Fruit fly (Drosophila melanogaster): ENCODE measurements around the gene meru.
A peak's percentile ranks its signal among the peaks of the same experiment; 100 is the strongest.

meru gene

dm6 chr3L:15847655-15848054, 3.8 kb upstream of the meru start (continued):
- TF ChIP-seq CG14710 (tag; optimal IDR thresholded peaks at IDR 0.05) (peak; percentile 42), fd102C (GFP tag; optimal IDR thresholded peaks at IDR 0.05) (peak; percentile 5), CG30431 (GFP tag; optimal IDR thresholded peaks at IDR 0.05) (peak; percentile 26), trem (tag; optimal IDR thresholded peaks at IDR 0.05) (peak; percentile 2), fd96Cb (tag; optimal IDR thresholded peaks at IDR 0.05) (peak; percentile 7), Optix (GFP tag; IDR thresholded peaks at IDR 0.05) (no peak), tio (GFP tag; optimal IDR thresholded peaks at IDR 0.05) (peak; percentile 39)

DNA sequence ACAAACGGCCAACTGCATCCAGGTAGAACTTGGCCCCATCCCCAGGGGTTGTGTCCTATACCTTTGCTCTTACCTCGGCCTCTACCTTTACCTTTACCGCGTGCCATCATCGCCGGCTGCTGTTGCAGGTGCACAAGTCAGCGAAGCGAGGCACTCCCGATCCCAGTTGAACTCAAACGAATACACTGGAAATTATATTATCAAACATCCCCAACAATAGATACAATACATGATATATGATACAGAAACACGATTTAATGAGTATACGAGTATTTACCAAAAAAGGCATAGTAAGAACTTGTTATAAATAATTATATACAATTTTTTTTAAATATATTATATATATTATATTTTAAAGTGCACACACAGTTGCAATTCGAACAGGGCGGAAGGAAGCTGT, 3.4 kb upstream of the meru start:
- TF ChIP-seq sim (GFP tag; IDR thresholded peaks at IDR 0.05), result no peak
- peak; percentile 25; the same call in 1 of the 2 replicates for TF ChIP-seq CG31441 (GFP tag; IDR thresholded peaks at IDR 0.05)
- TF ChIP-seq mirr (GFP tag; optimal IDR thresholded peaks at IDR 0.05), result no peak
- peak; percentile 89 for TF ChIP-seq ac (GFP tag; optimal IDR thresholded peaks at IDR 0.05)
- no peak for TF ChIP-seq luna (GFP tag; optimal IDR thresholded peaks at IDR 0.05)
- TF ChIP-seq CG1647 (GFP tag; optimal IDR thresholded peaks at IDR 0.05), result no peak
- TF ChIP-seq CG10267 (tag; optimal IDR thresholded peaks at IDR 0.05), result peak; percentile 42
- TF ChIP-seq Med (GFP tag), result no peak
- no peak for TF ChIP-seq HLH54F (GFP tag; optimal IDR thresholded peaks at IDR 0.05)
- no peak for TF ChIP-seq CG4730 (GFP tag; IDR thresholded peaks at IDR 0.05)
- peak; percentile 71 for TF ChIP-seq HLHmδ (GFP tag; optimal IDR thresholded peaks at IDR 0.05)
- no peak for TF ChIP-seq CG1233 (GFP tag; optimal IDR thresholded peaks at IDR 0.05)
- no peak for TF ChIP-seq NC2α (GFP tag; optimal IDR thresholded peaks at IDR 0.05)
- TF ChIP-seq CG5953 (GFP tag; IDR thresholded peaks at IDR 0.05), result no peak
- no peak for TF ChIP-seq nmo (GFP tag; optimal IDR thresholded peaks at IDR 0.05)
- TF ChIP-seq cwo (GFP tag; optimal IDR thresholded peaks at IDR 0.05), result no peak
- TF ChIP-seq Scr (GFP tag; IDR thresholded peaks at IDR 0.05; ENCODE audit: partially characterized antibody), result no peak
- peak; percentile 72 for TF ChIP-seq zen (tag; optimal IDR thresholded peaks at IDR 0.05)
- TF ChIP-seq CG7271 (tag; optimal IDR thresholded peaks at IDR 0.05), result peak; percentile 70
- peak; percentile 51 for TF ChIP-seq da (GFP tag; optimal IDR thresholded peaks at IDR 0.05)
- TF ChIP-seq caup (GFP tag; optimal IDR thresholded peaks at IDR 0.05; ENCODE audit: severe bottlenecking), result no peak
- TF ChIP-seq CG4404 (GFP tag; IDR thresholded peaks at IDR 0.05), result peak; percentile 56
- TF ChIP-seq CG14050 (GFP tag; IDR thresholded peaks at IDR 0.05), result no peak
- TF ChIP-seq CG10979 (tag; optimal IDR thresholded peaks at IDR 0.05), result peak; percentile 59
- no peak for TF ChIP-seq amos (GFP tag; IDR thresholded peaks at IDR 0.05; ENCODE audit: partially characterized antibody)
- no peak for TF ChIP-seq CG1603 (tag; optimal IDR thresholded peaks at IDR 0.05)
- TF ChIP-seq hb (GFP tag; IDR thresholded peaks at IDR 0.05; ENCODE audit: partially characterized antibody), result no peak
- no peak for TF ChIP-seq CG3281 (GFP tag; optimal IDR thresholded peaks at IDR 0.05)
- TF ChIP-seq CG10654 (GFP tag; optimal IDR thresholded peaks at IDR 0.05), result no peak
- peak; percentile 32 for TF ChIP-seq CG14710 (tag; optimal IDR thresholded peaks at IDR 0.05)
- peak; percentile 13 for TF ChIP-seq trem (tag; optimal IDR thresholded peaks at IDR 0.05)
- no peak for TF ChIP-seq CG18011 (GFP tag; optimal IDR thresholded peaks at IDR 0.05)
- TF ChIP-seq GATAe (GFP tag; conservative IDR thresholded peaks at IDR 0.05), result no peak
- TF ChIP-seq Vsx1 (GFP tag; optimal IDR thresholded peaks at IDR 0.05), result no peak
- TF ChIP-seq crc (GFP tag; optimal IDR thresholded peaks at IDR 0.05), result no peak
- no peak for TF ChIP-seq CG4707 (GFP tag; optimal IDR thresholded peaks at IDR 0.05)
- no peak for TF ChIP-seq ap (GFP tag; IDR thresholded peaks at IDR 0.05)
- no peak for TF ChIP-seq CG4424 (GFP tag; optimal IDR thresholded peaks at IDR 0.05)
- no peak for TF ChIP-seq exex (tag; optimal IDR thresholded peaks at IDR 0.05)
- no peak for TF ChIP-seq inv (GFP tag; IDR thresholded peaks at IDR 0.05; ENCODE audit: partially characterized antibody)
- TF ChIP-seq schlank (tag; optimal IDR thresholded peaks at IDR 0.05), result no peak
- no peak for TF ChIP-seq D (optimal IDR thresholded peaks at IDR 0.05)
- no peak for TF ChIP-seq D (GFP tag; optimal IDR thresholded peaks at IDR 0.05)
- no peak for TF ChIP-seq CG3163 (GFP tag; optimal IDR thresholded peaks at IDR 0.05)

Measured in whole organism, embryonic.